Fruit fly (Drosophila melanogaster) whole organism, embryonic: ENCODE data around the gene CG13033.

Experiments
- CG18262 ChIP-seq: fragments of 200-800 bp; optimal IDR thresholded peaks from 3 replicates; lab custom pipeline; 2019; ENCODE audit warnings: missing biosample characterization, mild to moderate bottlenecking, missing genetic modification characterization, moderate library complexity
- GATAe ChIP-seq: fragments of 200-800 bp; sonication (Bioruptor generic); conservative IDR thresholded peaks from 2 replicates; pipeline ENCODE4 v1.3.6; 2022; ENCODE audit warnings: missing biosample characterization, missing genetic modification characterization
- Gug ChIP-seq: fragments of 200-800 bp; sonication (Bioruptor generic); IDR thresholded peaks from 4 replicates; pipeline ENCODE4 v1.3.6; 2022; ENCODE audit warnings: missing biosample characterization, missing genetic modification characterization
- fd64A ChIP-seq: fragments of 200-800 bp; sonication (Bioruptor generic); optimal IDR thresholded peaks from 3 replicates; lab custom pipeline; 2018; ENCODE audit warnings: missing biosample characterization, mild to moderate bottlenecking, missing genetic modification characterization
- onecut ChIP-seq: fragments of 200-800 bp; sonication (Bioruptor generic); IDR thresholded peaks from 2 replicates; pipeline ENCODE4 v1.3.6; 2022; ENCODE audit warnings: missing biosample characterization, missing genetic modification characterization

DNA sequence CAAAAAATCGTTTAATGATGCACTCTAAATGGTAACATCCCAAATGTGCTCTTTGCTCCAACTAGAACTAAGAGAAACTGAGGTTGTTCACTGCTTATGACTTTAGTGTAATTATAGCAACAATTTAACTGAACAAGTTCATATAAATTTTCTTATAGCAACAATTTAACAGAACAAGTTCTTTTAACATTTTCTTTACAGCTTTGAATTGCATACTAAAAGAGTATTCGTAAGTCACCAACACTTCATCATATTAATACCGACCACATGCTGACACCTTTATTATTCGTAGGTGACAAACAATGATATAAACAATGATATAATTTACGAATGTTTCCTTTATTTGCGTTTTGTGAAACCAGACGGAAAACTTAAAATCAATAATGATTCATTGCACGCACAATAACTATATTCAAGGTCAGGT lies 50.8 kb downstream of the CG13033 start:
- TF ChIP-seq Gug (GFP tag; lab: Robert Waterston, UW) (no peak), onecut (GFP tag; lab: Robert Waterston, UW) (peak; percentile 50), CG18262 (tag; lab: Kevin White, UChicago) (peak; percentile 51), fd64A (GFP tag; lab: Kevin White, UChicago) (no peak), GATAe (GFP tag; lab: Robert Waterston, UW) (no peak)
